Fruit fly (Drosophila melanogaster) whole organism, embryonic: Measurements from ENCODE around the gene Zasp66.

Source experiments
- Abd-B ChIP-seq: fragments of 200-800 bp; sonication (Bioruptor generic); optimal IDR thresholded peaks from 2 replicates; lab custom pipeline; 2018; ENCODE audit warnings: missing biosample characterization, mild to moderate bottlenecking, missing genetic modification characterization, moderate library complexity
- Aef1 ChIP-seq: fragments of 200-800 bp; sonication (Bioruptor generic); IDR thresholded peaks from 3 replicates; pipeline ENCODE4 v1.3.6; 2022; ENCODE audit warnings: missing biosample characterization, missing genetic modification characterization
- CG10267 ChIP-seq: fragments of 200-800 bp; sonication (Bioruptor generic); optimal IDR thresholded peaks from 2 replicates; lab custom pipeline; 2018; ENCODE audit warnings: missing biosample characterization, mild to moderate bottlenecking, missing genetic modification characterization, moderate library complexity
- CG11504 ChIP-seq: fragments of 200-800 bp; sonication (Bioruptor generic); optimal IDR thresholded peaks from 3 replicates; lab custom pipeline; 2019; ENCODE audit warnings: missing biosample characterization, mild to moderate bottlenecking, missing genetic modification characterization, moderate library complexity
- CG11696 ChIP-seq: fragments of 200-800 bp; sonication (Bioruptor generic); IDR thresholded peaks from 2 replicates; pipeline ENCODE4 v1.3.6; 2022; ENCODE audit warnings: missing biosample characterization, missing genetic modification characterization
- CG11723 ChIP-seq: fragments of 200-800 bp; sonication (Bioruptor generic); optimal IDR thresholded peaks from 2 replicates; lab custom pipeline; 2017; ENCODE audit warnings: missing biosample characterization, mild to moderate bottlenecking, missing genetic modification characterization
- CG13424 ChIP-seq: fragments of 200-800 bp; sonication (Bioruptor generic); optimal IDR thresholded peaks from 2 replicates; lab custom pipeline; 2019; ENCODE audit warnings: missing biosample characterization, mild to moderate bottlenecking, missing genetic modification characterization, moderate library complexity
- CG14441 ChIP-seq: fragments of 200-800 bp; sonication (Bioruptor generic); IDR thresholded peaks from 2 replicates; pipeline ENCODE4 v1.3.6; 2022; ENCODE audit warnings: missing biosample characterization, missing genetic modification characterization
- CG15073 ChIP-seq: fragments of 200-800 bp; sonication (Bioruptor generic); optimal IDR thresholded peaks from 2 replicates; lab custom pipeline; 2016; ENCODE audit warnings: missing biosample characterization, missing genetic modification characterization
- CG15269 ChIP-seq: fragments of 200-800 bp; sonication (Bioruptor generic); optimal IDR thresholded peaks from 2 replicates; lab custom pipeline; 2018; ENCODE audit warnings: missing biosample characterization, mild to moderate bottlenecking, missing genetic modification characterization, moderate library complexity
- CG15601 ChIP-seq: fragments of 200-800 bp; sonication (Bioruptor generic); optimal IDR thresholded peaks from 3 replicates; lab custom pipeline; 2019; ENCODE audit warnings: missing biosample characterization, mild to moderate bottlenecking, missing genetic modification characterization, moderate library complexity
- CG17829 ChIP-seq: fragments of 200-800 bp; optimal IDR thresholded peaks from 2 replicates; lab custom pipeline; 2019; ENCODE audit warnings: missing biosample characterization, mild to moderate bottlenecking, missing genetic modification characterization, moderate library complexity
- CG18262 ChIP-seq: fragments of 200-800 bp; optimal IDR thresholded peaks from 3 replicates; lab custom pipeline; 2019; ENCODE audit warnings: missing biosample characterization, mild to moderate bottlenecking, missing genetic modification characterization, moderate library complexity
- CG2712 ChIP-seq: fragments of 200-800 bp; optimal IDR thresholded peaks from 3 replicates; lab custom pipeline; 2019; ENCODE audit warnings: missing biosample characterization, mild to moderate bottlenecking, missing genetic modification characterization, moderate library complexity
- CG4730 ChIP-seq: fragments of 200-800 bp; sonication (Bioruptor generic); IDR thresholded peaks from 2 replicates; pipeline ENCODE4 v1.3.6; 2022; ENCODE audit warnings: missing biosample characterization, missing genetic modification characterization
- CG6254 ChIP-seq: fragments of 200-800 bp; sonication (Bioruptor generic); optimal IDR thresholded peaks from 3 replicates; lab custom pipeline; 2017; ENCODE audit warnings: mild to moderate bottlenecking, missing biosample characterization, missing genetic modification reagents, missing genetic modification characterization
- CG6683 ChIP-seq: fragments of 200-800 bp; sonication (Bioruptor generic); optimal IDR thresholded peaks from 2 replicates; lab custom pipeline; 2017; ENCODE audit warnings: missing biosample characterization, mild to moderate bottlenecking, missing genetic modification characterization, missing genetic modification reagents
- CG6689 ChIP-seq: fragments of 200-800 bp; sonication (Bioruptor generic); IDR thresholded peaks from 2 replicates; pipeline ENCODE4 v1.3.6; 2022; ENCODE audit warnings: missing biosample characterization, missing genetic modification characterization
- CG7271 ChIP-seq: fragments of 200-800 bp; sonication (Bioruptor generic); optimal IDR thresholded peaks from 2 replicates; lab custom pipeline; 2018; ENCODE audit warnings: missing biosample characterization, mild to moderate bottlenecking, missing genetic modification characterization, moderate library complexity
- CG7556 ChIP-seq: fragments of 200-800 bp; sonication (Bioruptor generic); optimal IDR thresholded peaks from 2 replicates; lab custom pipeline; 2017; ENCODE audit warnings: missing biosample characterization, mild to moderate bottlenecking, missing genetic modification characterization
- CG8290 ChIP-seq, 3 experiments: fragments of 200-800 bp; sonication (Bioruptor generic); optimal IDR thresholded peaks; 2 replicates each; lab custom pipeline; 2016 to 2019; ENCODE audit warnings: missing biosample characterization in 3 of 3, missing genetic modification characterization in 3 of 3, mild to moderate bottlenecking in 2 of 3, moderate library complexity in 1 of 3
- CG8478 ChIP-seq: fragments of >200 bp; optimal IDR thresholded peaks from 2 replicates; lab custom pipeline; 2018
- CG8924 ChIP-seq: fragments of 200-800 bp; optimal IDR thresholded peaks from 3 replicates; lab custom pipeline; 2019; ENCODE audit warnings: missing biosample characterization, mild to moderate bottlenecking, missing genetic modification characterization, moderate library complexity
- CHES-1-like ChIP-seq: fragments of 200-800 bp; sonication (Bioruptor generic); optimal IDR thresholded peaks from 2 replicates; lab custom pipeline; 2016; ENCODE audit warnings: missing biosample characterization, missing genetic modification characterization
- Deaf1 ChIP-seq: fragments of 200-800 bp; optimal IDR thresholded peaks from 3 replicates; lab custom pipeline; 2019; ENCODE audit warnings: missing biosample characterization, mild to moderate bottlenecking, missing genetic modification characterization, moderate library complexity
- Drgx ChIP-seq: fragments of 200-800 bp; sonication (Bioruptor generic); IDR thresholded peaks from 2 replicates; pipeline ENCODE4 v1.3.6; 2022; ENCODE audit warnings: missing biosample characterization, missing genetic modification characterization
- Hr78 ChIP-seq, 2 experiments: fragments of 200-800 bp in 1 of 2; fragments of >200 bp in 1 of 2; sonication (Bioruptor generic) in 1 of 2; optimal IDR thresholded peaks; 2 replicates each; lab custom pipeline; 2017 to 2019; ENCODE audit warnings: missing biosample characterization in 2 of 2, missing genetic modification characterization in 2 of 2, mild to moderate bottlenecking in 1 of 2, moderate library complexity in 1 of 2
- Lim3 ChIP-seq: fragments of 200-800 bp; sonication (Bioruptor generic); IDR thresholded peaks from 2 replicates; pipeline ENCODE4 v1.3.6; 2022; ENCODE audit warnings: missing biosample characterization, missing genetic modification characterization
- Myb ChIP-seq: fragments of 200-800 bp; sonication (Bioruptor generic); optimal IDR thresholded peaks from 2 replicates; lab custom pipeline; 2016; ENCODE audit warnings: missing biosample characterization, missing genetic modification characterization
- Taf1 ChIP-seq: fragments of 200-800 bp; sonication (Bioruptor generic); IDR thresholded peaks from 2 replicates; pipeline ENCODE4 v1.3.6; 2022; ENCODE audit warnings: missing biosample characterization, missing genetic modification characterization
- ara ChIP-seq: fragments of 200-800 bp; sonication (Bioruptor generic); IDR thresholded peaks from 2 replicates; pipeline ENCODE4 v1.3.6; 2022; ENCODE audit warnings: missing biosample characterization, missing genetic modification characterization
- az2 ChIP-seq: fragments of 200-800 bp; sonication (Bioruptor generic); optimal IDR thresholded peaks from 3 replicates; lab custom pipeline; 2016; ENCODE audit warnings: missing biosample characterization, missing genetic modification characterization
- ci ChIP-seq: fragments of 200-800 bp; sonication (Bioruptor generic); IDR thresholded peaks from 3 replicates; pipeline ENCODE4 v1.3.6; 2022; ENCODE audit warnings: missing biosample characterization, missing genetic modification characterization
- croc ChIP-seq: fragments of 200-800 bp; sonication (Bioruptor generic); conservative IDR thresholded peaks from 3 replicates; pipeline ENCODE4 v1.3.6; 2022; ENCODE audit warnings: missing biosample characterization, missing genetic modification characterization
- danr ChIP-seq: fragments of 200-800 bp; sonication (Bioruptor generic); IDR thresholded peaks from 2 replicates; pipeline ENCODE4 v1.3.6; 2022; ENCODE audit warnings: missing biosample characterization, missing genetic modification characterization
- dati ChIP-seq: fragments of 200-800 bp; sonication (Bioruptor generic); IDR thresholded peaks from 2 replicates; pipeline ENCODE4 v1.3.6; 2022; ENCODE audit warnings: missing biosample characterization, missing genetic modification characterization
- eve ChIP-seq, 2 experiments: fragments of >200 bp; optimal IDR thresholded peaks; 2 replicates each; lab custom pipeline; 2017; ENCODE audit warnings: missing biosample characterization in 2 of 2, missing genetic modification characterization in 2 of 2
- gem ChIP-seq: fragments of 200-800 bp; sonication (Bioruptor generic); optimal IDR thresholded peaks from 2 replicates; lab custom pipeline; 2019; ENCODE audit warnings: missing biosample characterization, mild to moderate bottlenecking, missing genetic modification characterization, moderate library complexity
- grau ChIP-seq: fragments of 200-800 bp; optimal IDR thresholded peaks from 3 replicates; lab custom pipeline; 2019; ENCODE audit warnings: missing biosample characterization, mild to moderate bottlenecking, missing genetic modification characterization, moderate library complexity
- lbe ChIP-seq: fragments of 200-800 bp; sonication (Bioruptor generic); optimal IDR thresholded peaks from 2 replicates; lab custom pipeline; 2016; ENCODE audit warnings: missing biosample characterization, mild to moderate bottlenecking, missing genetic modification characterization
- lmd ChIP-seq: fragments of 200-800 bp; sonication (Bioruptor generic); IDR thresholded peaks from 2 replicates; pipeline ENCODE4 v1.3.6; 2022; ENCODE audit warnings: missing biosample characterization, missing genetic modification characterization
- org-1 ChIP-seq: fragments of 200-800 bp; sonication (Bioruptor generic); optimal IDR thresholded peaks from 2 replicates; lab custom pipeline; 2017; ENCODE audit warnings: missing biosample characterization, missing genetic modification characterization
- phol ChIP-seq: fragments of 200-800 bp; sonication (Bioruptor generic); optimal IDR thresholded peaks from 3 replicates; lab custom pipeline; 2018; ENCODE audit warnings: missing biosample characterization, mild to moderate bottlenecking, missing genetic modification characterization, moderate library complexity
- prd ChIP-seq, 3 experiments: fragments of >200 bp in 2 of 3; fragments of 200-800 bp in 1 of 3; sonication (Bioruptor generic) in 1 of 3; optimal IDR thresholded peaks in 2 of 3; IDR thresholded peaks in 1 of 3; 2 replicates in 2 of 3; 3 replicates in 1 of 3; pipeline versions ENCODE4 v1.3.6 to Lab custom; 2017 to 2022; ENCODE audit warnings: missing biosample characterization in 1 of 3, missing genetic modification characterization in 1 of 3
- sisA ChIP-seq: fragments of 200-800 bp; sonication (Bioruptor generic); IDR thresholded peaks from 2 replicates; pipeline ENCODE4 v1.3.6; 2022; ENCODE audit warnings: missing biosample characterization, missing genetic modification characterization
- sob ChIP-seq: fragments of 200-800 bp; sonication (Bioruptor generic); IDR thresholded peaks from 2 replicates; pipeline ENCODE4 v1.3.6; 2022; ENCODE audit warnings: missing biosample characterization, missing genetic modification characterization
- zf30C ChIP-seq: fragments of 200-800 bp; sonication (Bioruptor generic); optimal IDR thresholded peaks from 3 replicates; lab custom pipeline; 2018; ENCODE audit warnings: missing biosample characterization, mild to moderate bottlenecking, missing genetic modification characterization
- zfh1 ChIP-seq: fragments of 200-800 bp; sonication (Bioruptor generic); IDR thresholded peaks from 3 replicates; pipeline ENCODE4 v1.3.6; 2022; ENCODE audit warnings: missing biosample characterization, missing genetic modification characterization

Zasp66 gene

DNA sequence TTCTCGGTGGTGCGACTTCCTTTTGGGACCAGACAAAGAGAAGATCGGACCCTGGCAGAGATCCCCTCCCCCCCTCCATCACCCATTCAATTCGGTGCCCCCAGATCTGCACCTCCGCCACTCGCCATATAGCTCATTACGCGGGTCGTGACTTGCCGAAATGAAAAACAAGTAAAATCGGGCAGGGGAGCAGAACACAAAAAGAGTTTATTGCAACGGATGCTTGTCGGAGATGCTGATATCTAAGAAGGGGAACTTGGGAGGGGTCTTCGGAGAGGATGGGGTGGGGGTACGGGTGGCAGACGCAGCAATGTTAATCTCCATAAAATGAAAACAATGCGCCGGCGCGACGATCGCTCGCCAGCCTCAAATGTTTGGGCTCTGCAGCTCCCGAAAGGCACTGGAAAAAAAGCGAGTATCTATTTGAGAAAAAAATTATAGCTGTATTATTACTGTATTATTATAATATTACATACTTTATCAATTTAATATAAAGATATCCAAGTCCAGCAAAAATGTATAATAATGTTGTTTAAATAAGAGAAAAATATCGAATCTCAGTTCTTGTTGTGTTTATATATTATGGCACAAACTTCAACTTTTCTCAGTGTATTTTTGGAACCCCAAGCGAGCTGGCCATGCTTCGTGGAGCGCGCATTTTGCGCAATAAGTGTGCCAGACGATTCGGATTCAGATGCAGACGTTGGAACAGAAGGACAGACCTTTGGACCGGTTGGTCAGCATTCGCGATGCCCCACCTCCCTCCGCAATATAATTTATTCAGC, 43.8 kb downstream of the Zasp66 start (continued):
- TF ChIP-seq sob (GFP tag; lab: Robert Waterston, UW), result 0 out of 2 replicates have a peak, but pooled peaks have one; percentile 32
- peak; percentile 27 for TF ChIP-seq Deaf1 (tag; lab: Kevin White, UChicago)
- TF ChIP-seq CG7556 (GFP tag; lab: Kevin White, UChicago), result peak; percentile 21
- TF ChIP-seq prd (optimal IDR thresholded peaks at IDR 0.05; lab: Kevin White, UChicago), result no peak
- peak; percentile 11; the same call in 1 of the 3 replicates for TF ChIP-seq prd (GFP tag; IDR thresholded peaks at IDR 0.05; lab: Robert Waterston, UW)
- no peak for TF ChIP-seq Aef1
- TF ChIP-seq croc (GFP tag; lab: Robert Waterston, UW), result 0 out of 3 replicates have a peak, but pooled peaks have one; percentile 29
- no peak for TF ChIP-seq sisA (GFP tag; lab: Robert Waterston, UW)
- TF ChIP-seq org-1 (GFP tag; lab: Kevin White, UChicago), result peak; percentile 1
- peak; percentile 39 for TF ChIP-seq CG15269 (tag; lab: Kevin White, UChicago)
- peak; percentile 74 for TF ChIP-seq CG18262 (tag; lab: Kevin White, UChicago)
- peak; percentile 26 for TF ChIP-seq CG6254
- peak; percentile 11 for TF ChIP-seq CG11723 (GFP tag; lab: Kevin White, UChicago)
- peak; percentile 61 for TF ChIP-seq phol (tag; lab: Kevin White, UChicago)
- TF ChIP-seq Drgx (GFP tag; lab: Robert Waterston, UW), result peak; percentile 72
- TF ChIP-seq CG13424 (tag; lab: Kevin White, UChicago), result peak; percentile 44
- TF ChIP-seq CG4730 (GFP tag; lab: Robert Waterston, UW), result 0 out of 2 replicates have a peak, but pooled peaks have one; percentile 17
- peak; percentile 41 for TF ChIP-seq grau (tag; lab: Kevin White, UChicago)
- TF ChIP-seq ci (GFP tag; lab: Robert Waterston, UW), result 0 out of 3 replicates have a peak, but pooled peaks have one; percentile 48
- no peak for TF ChIP-seq Lim3 (GFP tag; lab: Robert Waterston, UW)
- peak; percentile 49 for TF ChIP-seq az2 (GFP tag; lab: Kevin White, UChicago)
- no peak for TF ChIP-seq CG7271
- peak; percentile 35; the same call in 1 of the 2 replicates for TF ChIP-seq lmd (GFP tag; lab: Robert Waterston, UW)
- peak; percentile 12 for TF ChIP-seq zf30C (GFP tag; lab: Kevin White, UChicago)
- TF ChIP-seq CG6683 (GFP tag; lab: Kevin White, UChicago), result no peak
- peak; percentile 80 for TF ChIP-seq CG2712
- peak; percentile 63; the same call in 1 of the 2 replicates for TF ChIP-seq ara (GFP tag; lab: Robert Waterston, UW)
- TF ChIP-seq CG8290 (GFP tag; optimal IDR thresholded peaks at IDR 0.05; lab: Kevin White, UChicago), result no peak
- no peak for TF ChIP-seq CG8290 (tag; optimal IDR thresholded peaks at IDR 0.05; lab: Kevin White, UChicago)
- no peak for TF ChIP-seq dati (GFP tag; lab: Robert Waterston, UW)
- peak; percentile 47 for TF ChIP-seq CG6689 (GFP tag; lab: Robert Waterston, UW)
- TF ChIP-seq lbe (GFP tag; lab: Kevin White, UChicago), result peak; percentile 87
- TF ChIP-seq CG11696 (GFP tag; lab: Robert Waterston, UW), result no peak
- TF ChIP-seq CG8924 (tag; lab: Kevin White, UChicago), result peak; percentile 28
- no peak for TF ChIP-seq CG8478 (lab: Kevin White, UChicago)
- TF ChIP-seq CG15601 (tag; lab: Kevin White, UChicago), result peak; percentile 43
- peak; percentile 68 for TF ChIP-seq gem
- peak; percentile 58 for TF ChIP-seq CG10267
- peak; percentile 62; the same call in 2 of the 3 replicates for TF ChIP-seq zfh1 (GFP tag; lab: Robert Waterston, UW)
- no peak for TF ChIP-seq eve (GFP tag; optimal IDR thresholded peaks at IDR 0.05; lab: Kevin White, UChicago)
- TF ChIP-seq CG15073 (GFP tag; lab: Kevin White, UChicago), result no peak
- TF ChIP-seq CG17829 (tag; lab: Kevin White, UChicago), result peak; percentile 71
- no peak for TF ChIP-seq Taf1 (GFP tag; lab: Robert Waterston, UW)
- no peak for TF ChIP-seq danr (GFP tag; lab: Robert Waterston, UW)
- TF ChIP-seq CG14441 (GFP tag; lab: Robert Waterston, UW), result no peak
- TF ChIP-seq Abd-B (GFP tag; lab: Kevin White, UChicago), result no peak
- no peak for TF ChIP-seq Myb (GFP tag; lab: Kevin White, UChicago)
- no peak for TF ChIP-seq CHES-1-like
- no peak for TF ChIP-seq Hr78 (GFP tag; optimal IDR thresholded peaks at IDR 0.05; lab: Kevin White, UChicago)
- TF ChIP-seq CG11504 (tag; lab: Kevin White, UChicago), result peak; percentile 66
